Fruit fly (Drosophila melanogaster) Kc167 (cell line): Measurements from ENCODE around the gene Teh4.

Source experiments
- insv ChIP-seq: fragments of >200 bp; optimal IDR thresholded peaks from 3 replicates; lab custom pipeline; 2018; ENCODE audit warnings: missing external identifiers
- psq ChIP-seq: fragments of >200 bp; optimal IDR thresholded peaks from 2 replicates; lab custom pipeline; 2017; ENCODE audit warnings: missing external identifiers

- TF ChIP-seq insv (no peak), psq (no peak)
Measured at dm6 chr3L:4193730-4194649, 15.9 kb upstream of the Teh4 start, which contains the start of gene CG43367.
